Fruit fly (Drosophila melanogaster) Kc167 (cell line): ENCODE data around the gene Lnk.

Source experiments
- Myc ChIP-seq: fragments of >200 bp; optimal IDR thresholded peaks from 2 replicates; lab custom pipeline; 2017; ENCODE audit warnings: missing external identifiers
- Sin3A ChIP-seq: fragments of >200 bp; optimal IDR thresholded peaks from 2 replicates; lab custom pipeline; 2018; ENCODE audit warnings: missing external identifiers
- h ChIP-seq: fragments of >200 bp; optimal IDR thresholded peaks from 3 replicates; lab custom pipeline; 2018; ENCODE audit warnings: missing external identifiers
- insv ChIP-seq: fragments of >200 bp; optimal IDR thresholded peaks from 3 replicates; lab custom pipeline; 2018; ENCODE audit warnings: missing external identifiers
- psq ChIP-seq: fragments of >200 bp; optimal IDR thresholded peaks from 2 replicates; lab custom pipeline; 2017; ENCODE audit warnings: missing external identifiers
- ttk ChIP-seq: sonication (Bioruptor generic); optimal IDR thresholded peaks from 2 replicates; lab custom pipeline; 2017; ENCODE audit warnings: missing external identifiers

Lnk gene

DNA sequence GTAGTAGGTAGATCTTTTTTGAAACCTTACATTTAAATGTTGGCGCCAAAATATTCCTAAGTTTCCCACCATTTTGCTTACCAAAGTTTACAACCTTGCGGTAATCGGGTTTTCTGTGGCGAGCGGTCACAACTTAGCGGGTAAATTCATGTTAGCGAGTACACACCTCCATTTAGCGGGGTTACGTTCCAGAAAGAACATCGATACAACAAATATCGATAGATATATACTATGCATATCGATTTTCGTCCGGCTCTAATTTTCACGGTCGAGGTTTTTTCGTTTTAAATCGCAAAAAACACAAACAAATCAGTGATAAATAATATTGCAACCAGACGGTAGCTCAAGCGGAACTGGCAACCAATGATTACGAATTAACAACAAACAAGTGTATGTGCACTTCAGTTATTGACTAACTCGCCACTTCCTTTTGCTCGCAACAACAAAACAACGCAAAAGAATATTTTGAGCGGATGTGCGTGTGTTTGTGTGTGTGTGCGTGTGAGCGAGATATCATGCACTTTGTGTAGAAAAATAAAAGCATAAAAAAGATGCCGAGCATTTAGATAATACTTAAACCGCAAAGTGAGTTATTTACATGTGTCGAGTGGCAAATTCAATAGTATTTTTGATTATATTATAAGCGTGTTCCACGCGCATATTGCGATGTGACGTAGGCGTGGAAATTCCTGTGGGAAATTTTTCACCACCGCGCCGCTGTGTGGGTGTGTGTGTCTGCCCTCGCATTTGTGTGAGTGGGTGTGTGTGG, at the start of gene Lnk:
TSS of gene Lnk (plus strand) at position 236 of the 769 bp plus-strand sequence.
- TF ChIP-seq h (lab: Kevin White, UChicago) (no peak), ttk (lab: Kevin White, UChicago) (no peak), Myc (lab: Kevin White, UChicago) (no peak), Sin3A (lab: Kevin White, UChicago) (no peak), insv (lab: Kevin White, UChicago) (no peak), psq (lab: Kevin White, UChicago) (no peak)

dm6 chr3R:25851224-25851682, 37.1 kb upstream of the Lnk start, which contains the start of the genes CG14545 and CG5886:
Gene CG14545, minus strand, starts transcription at chr3R:25851291.
Gene CG5886, plus strand, starts transcription at chr3R:25851632.
- TF ChIP-seq insv (lab: Kevin White, UChicago) (no peak), Sin3A (lab: Kevin White, UChicago) (no peak), Myc (lab: Kevin White, UChicago) (no peak)

DNA sequence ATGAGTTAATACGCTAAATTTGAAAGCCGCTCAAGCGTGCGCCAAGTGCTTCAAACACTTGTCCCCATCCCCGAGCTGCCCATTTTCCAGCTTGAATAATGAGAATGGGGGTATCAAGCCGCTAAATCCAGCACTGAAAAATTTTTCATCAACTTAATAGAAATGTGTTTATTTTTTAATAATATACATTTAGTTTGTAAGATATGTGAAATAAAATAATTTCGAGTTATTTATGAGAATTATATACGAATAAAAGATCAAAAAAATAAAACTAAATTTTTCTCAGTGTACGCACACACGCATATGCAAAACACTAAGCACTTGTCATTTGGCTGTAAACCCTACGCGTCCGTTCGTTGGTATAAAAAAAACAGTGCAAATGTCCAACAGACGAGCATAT, 33.5 kb upstream of the Lnk start:
- no peak for TF ChIP-seq insv (lab: Kevin White, UChicago)
- TF ChIP-seq psq (lab: Kevin White, UChicago) = no peak
- TF ChIP-seq Myc (lab: Kevin White, UChicago) = no peak
- no peak for TF ChIP-seq Sin3A (lab: Kevin White, UChicago)
- TF ChIP-seq ttk (lab: Kevin White, UChicago) = no peak
- no peak for TF ChIP-seq h (lab: Kevin White, UChicago)

dm6 chr3R:25855594-25856305, 32.6 kb upstream of the Lnk start, which contains the start of gene CG5890:
Gene CG5890, plus strand, starts transcription at chr3R:25856154.
- TF ChIP-seq Sin3A (lab: Kevin White, UChicago) = no peak
- no peak for TF ChIP-seq h (lab: Kevin White, UChicago)
- no peak for TF ChIP-seq insv (lab: Kevin White, UChicago)
- no peak for TF ChIP-seq psq (lab: Kevin White, UChicago)
- no peak for TF ChIP-seq ttk (lab: Kevin White, UChicago)
- TF ChIP-seq Myc (lab: Kevin White, UChicago) = no peak

DNA sequence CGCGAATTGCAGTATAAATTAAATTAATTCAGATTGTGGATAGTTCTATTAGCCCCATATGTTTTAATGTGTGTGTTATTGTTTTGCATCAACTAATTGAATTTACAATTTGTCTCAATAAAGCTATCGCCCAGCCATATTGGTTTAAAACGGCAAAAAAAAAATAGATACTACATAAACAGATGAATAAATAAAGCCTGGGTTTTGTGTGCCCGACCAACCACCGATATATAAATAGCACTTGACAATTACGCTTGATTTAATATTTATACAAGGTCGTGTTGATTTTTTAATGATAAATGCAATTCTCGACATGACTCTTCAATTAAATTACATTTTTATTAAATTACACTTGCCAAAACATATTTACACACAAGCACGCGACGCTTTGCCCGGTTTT, 18.0 kb upstream of the Lnk start:
- no peak for TF ChIP-seq ttk (lab: Kevin White, UChicago)
- no peak for TF ChIP-seq Sin3A (lab: Kevin White, UChicago)
- TF ChIP-seq psq (lab: Kevin White, UChicago) = no peak
- TF ChIP-seq insv (lab: Kevin White, UChicago) = no peak
- no peak for TF ChIP-seq Myc (lab: Kevin White, UChicago)
- no peak for TF ChIP-seq h (lab: Kevin White, UChicago)

DNA sequence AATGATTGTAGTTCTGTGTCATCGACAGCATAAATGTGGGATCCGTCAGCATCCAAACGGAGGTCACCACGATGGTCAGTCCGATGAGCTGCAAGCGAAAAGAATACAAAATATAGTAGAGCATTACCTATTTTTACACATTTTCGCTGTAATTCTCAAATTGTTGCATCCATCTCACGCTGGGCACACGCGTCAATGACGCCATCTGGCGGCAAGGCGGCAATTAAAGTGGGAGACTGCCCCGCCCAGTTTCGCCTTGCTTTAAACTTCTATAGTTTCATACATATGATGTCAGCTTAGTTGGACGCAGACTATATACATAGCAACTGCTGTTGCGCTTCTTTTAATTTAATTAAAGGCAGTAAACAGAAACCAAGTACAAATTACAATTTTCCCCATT, 11.7 kb upstream of the Lnk start:
- no peak for TF ChIP-seq psq (lab: Kevin White, UChicago)
- no peak for TF ChIP-seq Sin3A (lab: Kevin White, UChicago)
- no peak for TF ChIP-seq h (lab: Kevin White, UChicago)
- TF ChIP-seq Myc (lab: Kevin White, UChicago) = no peak
- TF ChIP-seq insv (lab: Kevin White, UChicago) = no peak

DNA sequence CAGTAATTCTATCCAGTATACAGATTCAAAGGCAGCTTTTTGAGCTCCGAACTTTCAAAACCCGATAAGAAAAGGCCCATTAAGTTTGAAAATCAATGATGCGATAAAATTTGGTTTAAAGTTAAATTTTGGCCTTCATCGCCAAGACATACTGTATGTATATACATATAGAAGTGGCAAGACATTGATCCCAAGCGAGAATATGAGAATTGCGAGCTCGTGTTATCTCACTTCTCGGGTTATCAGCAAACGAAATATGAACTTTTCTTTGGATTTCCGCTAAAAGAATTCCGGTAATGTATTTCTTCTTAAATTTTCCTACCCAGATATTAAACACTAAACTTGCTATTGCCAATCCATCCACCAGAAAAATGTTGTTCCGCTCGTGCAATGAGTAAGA, 11.3 kb upstream of the Lnk start:
- TF ChIP-seq h (lab: Kevin White, UChicago) (no peak), Myc (lab: Kevin White, UChicago) (no peak), psq (lab: Kevin White, UChicago) (no peak), insv (lab: Kevin White, UChicago) (no peak), Sin3A (lab: Kevin White, UChicago) (no peak), ttk (lab: Kevin White, UChicago) (no peak)

DNA sequence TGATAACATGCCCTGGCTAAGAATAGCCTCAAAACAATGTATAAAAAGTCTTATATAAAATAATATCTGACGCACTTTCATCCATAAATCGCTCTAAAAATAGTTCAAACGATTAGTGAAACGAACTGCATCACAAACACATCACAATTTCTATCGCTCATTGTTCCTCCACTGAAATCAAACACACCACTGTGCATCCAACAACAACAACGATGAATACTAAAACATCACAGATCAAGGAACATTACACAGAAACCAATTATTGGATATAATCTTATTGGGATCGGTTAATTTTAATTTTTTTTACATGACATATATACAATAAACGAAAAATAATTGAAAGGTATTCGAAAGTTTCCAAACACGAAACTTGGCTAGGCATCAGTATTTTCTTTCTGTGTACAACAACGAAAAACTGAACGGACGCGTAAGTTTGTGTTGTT, 9.0 kb upstream of the Lnk start:
- no peak for TF ChIP-seq h (lab: Kevin White, UChicago)
- TF ChIP-seq insv (lab: Kevin White, UChicago) = no peak
- TF ChIP-seq Sin3A (lab: Kevin White, UChicago) = no peak
- TF ChIP-seq psq (lab: Kevin White, UChicago) = no peak
- no peak for TF ChIP-seq ttk (lab: Kevin White, UChicago)
- no peak for TF ChIP-seq Myc (lab: Kevin White, UChicago)

DNA sequence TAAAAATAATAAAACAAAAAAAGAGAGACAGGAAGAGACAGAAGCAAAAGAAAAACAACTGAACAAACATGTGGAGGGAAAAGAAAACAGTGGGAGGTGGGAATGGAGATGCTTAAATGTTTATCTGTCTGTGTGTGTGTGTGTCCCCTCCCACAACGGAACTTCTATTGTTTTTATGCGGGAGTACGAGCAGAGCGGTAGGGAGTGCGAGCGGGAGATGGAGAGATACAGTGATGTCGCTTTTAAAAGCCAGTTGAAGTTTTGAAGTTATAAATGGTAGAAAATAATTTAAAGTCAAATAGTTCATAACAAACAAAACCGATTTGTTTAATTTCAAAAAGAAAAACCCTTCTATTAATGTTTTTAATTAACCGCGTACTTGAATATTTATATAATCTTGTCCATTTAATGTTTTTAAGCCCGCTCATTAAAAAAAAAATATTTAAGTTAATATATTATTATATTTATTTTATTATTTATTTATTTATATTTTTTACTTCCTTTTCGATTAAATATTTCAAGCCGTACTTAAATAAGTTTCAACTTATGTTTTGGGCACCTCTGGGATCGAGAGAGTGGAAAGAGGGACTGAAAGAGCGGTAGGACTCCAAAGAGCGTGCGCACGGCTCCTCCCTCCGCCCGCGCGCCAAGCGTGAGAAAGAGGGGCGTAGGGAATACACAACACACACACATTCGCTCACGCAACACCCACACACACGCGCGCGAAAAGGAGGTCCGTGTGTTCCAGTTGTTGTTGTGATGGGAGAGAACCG, 8.0 kb upstream of the Lnk start:
- TF ChIP-seq Sin3A (lab: Kevin White, UChicago) = no peak
- TF ChIP-seq ttk (lab: Kevin White, UChicago) = no peak
- TF ChIP-seq h (lab: Kevin White, UChicago) = no peak
- no peak for TF ChIP-seq psq (lab: Kevin White, UChicago)
- no peak for TF ChIP-seq Myc (lab: Kevin White, UChicago)
- TF ChIP-seq insv (lab: Kevin White, UChicago) = no peak

dm6 chr3R:25880971-25881809, 7.2 kb upstream of the Lnk start, which contains the start of gene Tsp96F:
Gene Tsp96F, minus strand, starts transcription at chr3R:25881427.
- TF ChIP-seq insv (lab: Kevin White, UChicago) = no peak
